Worm (Caenorhabditis elegans) whole organism, early embryonic: ENCODE measurements around the gene K01G12.22.

Experiments used
- aly-1 ChIP-seq: sonication (generic microtip); optimal IDR thresholded peaks from 2 replicates; lab custom pipeline; 2016; ENCODE audit warnings: missing genetic modification characterization, missing compliant biosample characterization
- ama-1 ChIP-seq: fragments of 150-350 bp; optimal IDR thresholded peaks from 2 replicates; lab custom pipeline; 2014
- ceh-13 ChIP-seq: fragments of 200-800 bp; sonication (Bioruptor generic); optimal IDR thresholded peaks from 2 replicates; lab custom pipeline; 2018; ENCODE audit warnings: mild to moderate bottlenecking, missing genetic modification characterization, missing compliant biosample characterization
- flt-1 ChIP-seq: fragments of 200-800 bp; sonication (Bioruptor generic); IDR thresholded peaks from 2 replicates; pipeline ENCODE4 v1.3.6; 2022; ENCODE audit warnings: missing genetic modification characterization, missing compliant biosample characterization
- hnd-1 ChIP-seq: sonication (generic microtip); optimal IDR thresholded peaks from 2 replicates; lab custom pipeline; 2016; ENCODE audit warnings: missing genetic modification characterization, missing compliant biosample characterization
- pes-1 ChIP-seq: fragments of 200-800 bp; sonication (Bioruptor generic); IDR thresholded peaks from 2 replicates; pipeline ENCODE4 v1.3.6; 2022; ENCODE audit warnings: missing genetic modification reagents, missing genetic modification characterization, missing compliant biosample characterization
- scrt-1 ChIP-seq: fragments of 200-800 bp; sonication (Bioruptor generic); IDR thresholded peaks from 2 replicates; pipeline ENCODE4 v1.3.6; 2022; ENCODE audit warnings: missing genetic modification characterization, missing compliant biosample characterization
- sea-1 ChIP-seq: fragments of 200-800 bp; sonication (Bioruptor generic); conservative IDR thresholded peaks from 2 replicates; pipeline ENCODE4 v1.3.6; 2022; ENCODE audit warnings: missing genetic modification characterization, missing compliant biosample characterization
- tbx-37 ChIP-seq: fragments of 200-800 bp; sonication (Bioruptor generic); conservative IDR thresholded peaks from 2 replicates; pipeline ENCODE4 v1.3.6; 2022; ENCODE audit warnings: missing genetic modification reagents, missing genetic modification characterization, missing compliant biosample characterization

ce11 chrIV:14143042-14143441 is 49.0 kb upstream of the K01G12.22 start:
- TF ChIP-seq ama-1 (lab: Kevin White, UChicago) (no peak), pes-1 (no peak), scrt-1 (GFP tag; lab: Robert Waterston, UW) (no peak), sea-1 (GFP tag; lab: Robert Waterston, UW) (no peak), ceh-13 (GFP tag; lab: Kevin White, UChicago) (no peak), aly-1 (no peak), tbx-37 (GFP tag; lab: Robert Waterston, UW) (no peak), flt-1 (GFP tag; lab: Robert Waterston, UW) (no peak), hnd-1 (tag; lab: Kevin White, UChicago) (no peak)
